Worm (Caenorhabditis elegans): Measurements from ENCODE around the gene smrd-1.
"Not testable (repeated sequence)": the region's sequence is repeated elsewhere in the genome, so short reads cannot be mapped to it uniquely, and the experiment has no call there.

smrd-1 gene

DNA sequence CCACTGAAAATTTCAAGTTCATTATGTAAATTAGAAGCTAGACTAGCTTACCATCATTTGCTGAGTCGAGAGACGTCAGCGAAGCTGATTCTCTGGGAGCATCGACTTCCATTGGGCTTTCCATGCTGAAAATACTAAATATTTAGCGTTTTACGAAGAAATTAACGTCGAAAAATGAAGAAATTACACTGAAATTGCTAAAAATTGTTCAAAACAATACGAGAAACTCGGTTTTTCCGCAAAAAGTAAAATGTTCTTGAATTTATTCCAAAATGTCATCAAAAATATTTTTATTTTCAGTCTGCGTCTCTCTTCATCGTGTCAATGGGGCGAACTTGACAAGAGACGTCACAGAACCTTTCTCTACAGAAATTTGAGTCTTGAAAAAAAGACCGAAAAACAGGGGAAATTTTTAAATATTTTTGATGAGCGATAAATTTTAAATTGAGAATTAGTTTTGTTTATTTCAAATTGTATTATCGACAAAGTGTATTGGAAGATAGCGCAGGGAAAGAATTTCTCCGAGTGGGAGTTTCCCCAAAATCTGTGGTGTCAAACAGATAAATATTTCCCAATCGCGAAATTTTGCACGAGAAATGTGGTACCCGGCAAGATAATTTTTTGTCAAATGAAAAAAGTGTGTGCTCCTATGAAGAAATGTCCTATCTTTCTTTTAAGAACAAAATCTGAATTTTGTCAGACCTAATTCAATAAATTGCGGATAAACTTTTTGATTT, 24.8 kb upstream of the smrd-1 start, which contains the start of gene ecps-1:
ecps-1 (minus strand) TSS at position 125 of the 737 bp plus-strand sequence.
- TF ChIP-seq lin-13 (tag; optimal IDR thresholded peaks at IDR 0.05) = peak; percentile 63
- peak; percentile 88 for TF ChIP-seq nhr-237 (tag; optimal IDR thresholded peaks at IDR 0.05)
- TF ChIP-seq nhr-2 (tag; optimal IDR thresholded peaks at IDR 0.05) = peak; percentile 20
- no peak for TF ChIP-seq tbx-8 (GFP tag; optimal IDR thresholded peaks at IDR 0.05)
- TF ChIP-seq ces-1 (GFP tag; optimal IDR thresholded peaks at IDR 0.05) = peak; percentile 85
- TF ChIP-seq cnd-1 (tag; optimal IDR thresholded peaks at IDR 0.05) = peak; percentile 24
- no peak for TF ChIP-seq sptf-1 (tag; optimal IDR thresholded peaks at IDR 0.05)
- TF ChIP-seq zip-8 (tag; optimal IDR thresholded peaks at IDR 0.05) = no peak
- TF ChIP-seq lsy-2 (tag; optimal IDR thresholded peaks at IDR 0.05) = peak; percentile 74
- peak; percentile 81 for TF ChIP-seq ceh-39 (tag; optimal IDR thresholded peaks at IDR 0.05)
- TF ChIP-seq mep-1 (tag; optimal IDR thresholded peaks at IDR 0.05) = peak; percentile 98
- TF ChIP-seq pha-4 (tag; optimal IDR thresholded peaks at IDR 0.05) = peak; percentile 66

DNA sequence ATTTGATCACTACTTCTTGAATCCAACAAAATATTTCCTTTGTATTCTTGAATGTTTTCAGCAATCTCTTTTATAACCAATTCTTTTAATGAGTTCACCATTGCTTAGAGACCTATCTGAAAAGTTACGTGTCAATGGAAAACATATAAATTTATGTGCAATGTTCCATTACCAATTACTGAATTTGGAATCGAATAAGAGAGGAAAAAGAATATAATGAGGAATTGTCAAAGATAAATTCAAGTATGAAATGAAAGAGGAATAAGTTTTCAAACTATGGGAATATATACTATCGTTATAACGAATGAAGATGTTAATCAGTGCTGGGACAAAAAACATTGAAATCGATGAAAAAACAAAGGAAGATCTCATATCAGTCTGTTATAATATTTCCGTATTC, 15.2 kb upstream of the smrd-1 start, which contains the start of gene H04D03.4:
H04D03.4 (minus strand) TSS at position 101 of the 400 bp plus-strand sequence.
- no peak for TF ChIP-seq mls-2 (tag; optimal IDR thresholded peaks at IDR 0.05)
- no peak for TF ChIP-seq zip-8 (tag; optimal IDR thresholded peaks at IDR 0.05)
- no peak for TF ChIP-seq unc-62 (GFP tag; optimal IDR thresholded peaks at IDR 0.05)
- no peak for TF ChIP-seq sem-2 (GFP tag; optimal IDR thresholded peaks at IDR 0.05)
- TF ChIP-seq sptf-1 (tag; optimal IDR thresholded peaks at IDR 0.05) = no peak
- TF ChIP-seq mab-5 (tag; optimal IDR thresholded peaks at IDR 0.05) = no peak
- no peak for TF ChIP-seq ztf-11 (tag; optimal IDR thresholded peaks at IDR 0.05)

DNA sequence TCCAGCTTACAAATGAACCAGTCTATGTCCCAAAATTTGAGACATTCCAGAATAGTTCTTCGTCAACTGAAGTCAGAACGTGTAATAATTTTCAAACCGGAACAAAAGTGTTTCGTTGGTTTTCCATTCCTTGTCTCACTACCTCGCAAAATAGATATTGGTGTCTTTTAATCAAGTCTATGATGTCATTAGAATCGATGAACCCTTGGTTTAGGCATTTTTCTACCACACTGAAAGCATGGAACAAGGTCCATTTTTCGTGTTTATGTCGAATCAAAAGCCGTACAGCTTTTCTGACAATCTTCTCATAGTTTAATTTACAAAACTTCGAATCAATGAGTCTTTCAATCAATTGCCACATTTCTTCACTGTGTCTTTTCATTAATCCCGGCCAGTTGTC, 10.9 kb upstream of the smrd-1 start, which contains the start of gene H04D03.7:
H04D03.7 (minus strand) TSS at position 101 of the 400 bp plus-strand sequence.
- TF ChIP-seq pha-4 (tag; optimal IDR thresholded peaks at IDR 0.05) (no peak), drap-1 (GFP tag; optimal IDR thresholded peaks at IDR 0.05) (no peak), mab-5 (tag; optimal IDR thresholded peaks at IDR 0.05) (no peak), ceh-39 (tag; optimal IDR thresholded peaks at IDR 0.05) (no peak)

ce11 chrIII:10442355-10443140, 6.8 kb upstream of the smrd-1 start, which contains the start of the genes H04D03.2 and ecps-2:
TSS of gene H04D03.2 (minus strand) at chrIII:10442405.
TSS of gene ecps-2 (plus strand) at chrIII:10443090.
- TF ChIP-seq mls-2 (tag; optimal IDR thresholded peaks at IDR 0.05) (no peak), elt-3 (tag; optimal IDR thresholded peaks at IDR 0.05) (no peak), ceh-43 (GFP tag; optimal IDR thresholded peaks at IDR 0.05) (no peak), lin-32 (GFP tag; optimal IDR thresholded peaks at IDR 0.05) (no peak)

- not testable (repeated sequence) for TF ChIP-seq ces-1 (GFP tag; optimal IDR thresholded peaks at IDR 0.05); lsy-2 (tag; optimal IDR thresholded peaks at IDR 0.05); elt-3 (tag; optimal IDR thresholded peaks at IDR 0.05)
Observed at ce11 chrIII:10438780-10439179, 3.0 kb upstream of the smrd-1 start, which contains the start of gene H04D03.6. TSS of gene H04D03.6 (minus strand) at chrIII:10438880.

- TF ChIP-seq pha-4 (tag; optimal IDR thresholded peaks at IDR 0.05) (peak; percentile 4), nhr-12 (tag; optimal IDR thresholded peaks at IDR 0.05) (no peak), ceh-83 (GFP tag; optimal IDR thresholded peaks at IDR 0.05) (peak; percentile 84), unc-62 (GFP tag; optimal IDR thresholded peaks at IDR 0.05) (peak; percentile 73), nhr-28 (tag; optimal IDR thresholded peaks at IDR 0.05) (peak; percentile 14), blmp-1 (tag; optimal IDR thresholded peaks at IDR 0.05) (no peak), mep-1 (tag; optimal IDR thresholded peaks at IDR 0.05) (no peak), sptf-1 (tag; optimal IDR thresholded peaks at IDR 0.05) (peak; percentile 72), ztf-11 (tag; optimal IDR thresholded peaks at IDR 0.05) (no peak), M03D4.4 (tag; optimal IDR thresholded peaks at IDR 0.05) (peak; percentile 75), drap-1 (GFP tag; optimal IDR thresholded peaks at IDR 0.05) (peak; percentile 72), sem-2 (GFP tag; optimal IDR thresholded peaks at IDR 0.05) (peak; percentile 34), ham-2 (GFP tag; optimal IDR thresholded peaks at IDR 0.05) (peak; percentile 2), nhr-2 (tag; optimal IDR thresholded peaks at IDR 0.05) (no peak), nhr-76 (tag; optimal IDR thresholded peaks at IDR 0.05) (no peak), flh-1 (GFP tag; optimal IDR thresholded peaks at IDR 0.05) (peak; percentile 17), mab-5 (tag; optimal IDR thresholded peaks at IDR 0.05) (peak; percentile 54), lin-13 (tag; optimal IDR thresholded peaks at IDR 0.05) (peak; percentile 50), lin-32 (GFP tag; optimal IDR thresholded peaks at IDR 0.05) (peak; percentile 53), tbx-8 (GFP tag; optimal IDR thresholded peaks at IDR 0.05) (no peak), ces-1 (GFP tag; optimal IDR thresholded peaks at IDR 0.05) (peak; percentile 21), unc-39 (tag; optimal IDR thresholded peaks at IDR 0.05) (no peak), bed-3 (GFP tag; optimal IDR thresholded peaks at IDR 0.05) (peak; percentile 21), ceh-43 (GFP tag; optimal IDR thresholded peaks at IDR 0.05) (peak; percentile 46), zip-8 (tag; optimal IDR thresholded peaks at IDR 0.05) (no peak), elt-3 (tag; optimal IDR thresholded peaks at IDR 0.05) (no peak), elt-1 (tag; optimal IDR thresholded peaks at IDR 0.05; ENCODE audit: borderline replicate concordance, insufficient read depth) (no peak), cnd-1 (tag; optimal IDR thresholded peaks at IDR 0.05) (peak; percentile 79), ceh-39 (tag; optimal IDR thresholded peaks at IDR 0.05) (no peak), lsy-2 (tag; optimal IDR thresholded peaks at IDR 0.05) (peak; percentile 8), unc-120 (tag; optimal IDR thresholded peaks at IDR 0.05; ENCODE audit: poor library complexity, severe bottlenecking) (peak; percentile 86)
Observed at ce11 chrIII:10432104-10432503, 3.7 kb downstream of the smrd-1 start.
